Worm (Caenorhabditis elegans): ENCODE data around the gene nhr-271.

DNA sequence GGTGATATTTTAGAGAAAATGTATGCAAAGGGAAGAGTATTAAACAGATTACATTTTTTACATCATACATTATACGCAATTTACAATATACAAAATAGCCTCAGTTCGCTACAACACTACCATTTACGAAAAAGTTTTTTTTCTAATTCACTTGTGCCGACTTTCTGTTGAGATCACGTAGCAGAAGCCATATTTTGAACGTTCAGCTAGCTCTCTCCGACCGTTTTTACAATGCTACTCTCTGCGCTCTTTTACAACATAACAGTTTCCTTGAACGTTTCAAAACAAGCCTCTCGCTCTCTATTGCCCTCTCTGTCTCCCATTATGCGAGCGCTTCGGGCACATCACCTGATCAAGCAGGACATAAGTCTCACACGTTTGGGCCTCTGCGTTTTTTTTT is 22.8 kb upstream of the nhr-271 start, which contains the start of gene T03E6.8:
- TF ChIP-seq cog-1 (tag; optimal IDR thresholded peaks at IDR 0.05) (no peak), klf-2 (GFP tag; conservative IDR thresholded peaks at IDR 0.05) (no peak), flt-1 (GFP tag; IDR thresholded peaks at IDR 0.05) (no peak), T22C8.4 (GFP tag; IDR thresholded peaks at IDR 0.05) (no peak), ztf-23 (GFP tag; IDR thresholded peaks at IDR 0.05) (no peak), ref-1 (GFP tag; conservative IDR thresholded peaks at IDR 0.05) (no peak)

Measured in whole organism, midembryonic.